Worm (Caenorhabditis elegans) whole organism, midembryonic: Measurements from ENCODE around the gene pudl-2.

Source experiments
- cog-1 ChIP-seq: sonication (generic microtip); optimal IDR thresholded peaks from 2 replicates; lab custom pipeline; 2016; ENCODE audit warnings: missing genetic modification characterization, missing compliant biosample characterization
- flt-1 ChIP-seq: fragments of 200-800 bp; sonication (Bioruptor generic); IDR thresholded peaks from 2 replicates; pipeline ENCODE4 v1.3.6; 2022; ENCODE audit warnings: missing genetic modification characterization, missing compliant biosample characterization
- ref-1 ChIP-seq: fragments of 200-800 bp; sonication (Bioruptor generic); conservative IDR thresholded peaks from 2 replicates; pipeline ENCODE4 v1.3.6; 2022; ENCODE audit warnings: missing genetic modification reagents, missing genetic modification characterization, missing compliant biosample characterization
- ztf-23 ChIP-seq: fragments of 200-800 bp; sonication (Bioruptor generic); IDR thresholded peaks from 2 replicates; pipeline ENCODE4 v1.3.6; 2022; ENCODE audit warnings: missing genetic modification reagents, missing genetic modification characterization, missing compliant biosample characterization

DNA sequence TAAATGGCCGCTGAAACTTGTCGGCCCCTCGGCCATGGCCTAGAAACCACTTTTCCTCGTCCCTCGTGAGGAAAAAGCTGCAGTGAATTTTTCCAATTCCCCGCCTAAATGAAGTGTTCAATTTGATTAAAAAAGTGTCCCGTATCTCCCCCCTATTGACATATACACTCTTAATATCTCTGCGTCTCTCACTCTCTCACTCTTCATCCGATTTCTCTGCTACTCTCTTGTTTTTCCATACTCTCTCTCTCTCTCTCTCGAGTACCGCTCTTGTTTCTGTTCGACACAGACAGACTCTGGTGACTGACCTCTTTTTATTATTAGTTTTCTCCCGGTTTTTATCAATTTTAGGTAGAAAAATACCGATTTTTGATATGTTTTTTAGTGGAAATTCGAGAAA is 49.6 kb upstream of the pudl-2 start:
- no peak for TF ChIP-seq flt-1 (GFP tag; lab: Robert Waterston, UW)
- TF ChIP-seq ref-1 = no peak
- TF ChIP-seq cog-1 (tag; lab: Kevin White, UChicago) = no peak
- no peak for TF ChIP-seq ztf-23
